Fruit fly (Drosophila melanogaster): ENCODE measurements around the gene spz5.

- TF ChIP-seq cic (GFP tag; optimal IDR thresholded peaks at IDR 0.05): no peak
- no peak for TF ChIP-seq tj (GFP tag; optimal IDR thresholded peaks at IDR 0.05)
- TF ChIP-seq kay (GFP tag; ENCODE audit: borderline replicate concordance): no peak
- no peak for TF ChIP-seq toe (GFP tag; optimal IDR thresholded peaks at IDR 0.05)
- no peak for TF ChIP-seq Crg-1 (GFP tag; optimal IDR thresholded peaks at IDR 0.05)
- no peak for TF ChIP-seq ovo (GFP tag; optimal IDR thresholded peaks at IDR 0.05)
- no peak for TF ChIP-seq CG33017 (tag; optimal IDR thresholded peaks at IDR 0.05)
Observed at dm6 chr3L:2848940-2849339, 43.0 kb downstream of the spz5 start.

All from whole organism, adult.